Worm (Caenorhabditis elegans) whole organism, late embryonic: ENCODE data around the gene F20B10.3.
A peak's percentile ranks its signal among the peaks of the same experiment; 100 is the strongest.

Experiments used
- C08G9.2 ChIP-seq: sonication (generic microtip); optimal IDR thresholded peaks from 2 replicates; lab custom pipeline; 2016; ENCODE audit warnings: mild to moderate bottlenecking, missing genetic modification characterization, moderate library complexity, missing compliant biosample characterization
- F13H6.1 ChIP-seq: sonication (generic microtip); optimal IDR thresholded peaks from 2 replicates; lab custom pipeline; 2016; ENCODE audit warnings: missing genetic modification characterization, missing compliant biosample characterization
- K02D7.2 ChIP-seq: sonication (generic microtip); optimal IDR thresholded peaks from 2 replicates; lab custom pipeline; 2017; ENCODE audit warnings: mild to moderate bottlenecking, missing genetic modification characterization, missing compliant biosample characterization
- K09A11.1 ChIP-seq: sonication (generic microtip); optimal IDR thresholded peaks from 2 replicates; lab custom pipeline; 2017; ENCODE audit warnings: antibody characterized with exemption, mild to moderate bottlenecking, missing genetic modification characterization, missing compliant biosample characterization; ENCODE audit not compliant: insufficient read depth
- T23F11.4 ChIP-seq: fragments of 200-800 bp; sonication (Bioruptor generic); optimal IDR thresholded peaks from 2 replicates; lab custom pipeline; 2018; ENCODE audit warnings: mild to moderate bottlenecking, missing genetic modification characterization, missing compliant biosample characterization
- ahr-1 ChIP-seq: sonication (generic microtip); optimal IDR thresholded peaks from 2 replicates; lab custom pipeline; 2016; ENCODE audit warnings: missing genetic modification characterization, missing compliant biosample characterization
- ama-1 ChIP-seq: fragments of 150-350 bp; optimal IDR thresholded peaks from 2 replicates; lab custom pipeline; 2014
- ceh-14 ChIP-seq: sonication (generic microtip); optimal IDR thresholded peaks from 2 replicates; lab custom pipeline; 2016; ENCODE audit warnings: missing genotype, missing genetic modification characterization, missing compliant biosample characterization
- ceh-18 ChIP-seq: sonication (generic microtip); optimal IDR thresholded peaks from 2 replicates; lab custom pipeline; 2016; ENCODE audit warnings: missing genetic modification characterization, missing compliant biosample characterization
- ceh-45 ChIP-seq: fragments of 200-800 bp; sonication (Bioruptor generic); IDR thresholded peaks from 2 replicates; pipeline ENCODE4 v1.3.6; 2022; ENCODE audit warnings: missing genetic modification reagents, missing genetic modification characterization, missing compliant biosample characterization
- ceh-48 ChIP-seq: sonication (generic microtip); optimal IDR thresholded peaks from 2 replicates; lab custom pipeline; 2016; ENCODE audit warnings: missing genetic modification characterization, inconsistent platforms, missing compliant biosample characterization
- che-1 ChIP-seq: sonication (generic microtip); optimal IDR thresholded peaks from 2 replicates; lab custom pipeline; 2016; ENCODE audit warnings: mild to moderate bottlenecking, missing genetic modification characterization, missing compliant biosample characterization
- dmd-4 ChIP-seq: sonication (generic microtip); optimal IDR thresholded peaks from 2 replicates; lab custom pipeline; 2016; ENCODE audit warnings: borderline replicate concordance, missing genetic modification characterization, missing compliant biosample characterization
- dve-1 ChIP-seq: sonication (generic microtip); optimal IDR thresholded peaks from 2 replicates; lab custom pipeline; 2017; ENCODE audit warnings: antibody characterized with exemption, mild to moderate bottlenecking, missing genetic modification characterization, missing compliant biosample characterization
- ets-4 ChIP-seq: sonication (generic microtip); optimal IDR thresholded peaks from 2 replicates; lab custom pipeline; 2016; ENCODE audit warnings: missing genetic modification characterization, missing compliant biosample characterization
- eyg-1 ChIP-seq: sonication (generic microtip); optimal IDR thresholded peaks from 2 replicates; lab custom pipeline; 2016; ENCODE audit warnings: missing genotype, missing genetic modification characterization, missing compliant biosample characterization
- fkh-10 ChIP-seq: fragments of 150-350 bp; optimal IDR thresholded peaks from 2 replicates; lab custom pipeline; 2014; ENCODE audit warnings: missing biosample characterization, missing genetic modification reagents, missing genetic modification characterization
- fkh-6 ChIP-seq: sonication (generic microtip); optimal IDR thresholded peaks from 2 replicates; lab custom pipeline; 2016; ENCODE audit warnings: missing genetic modification characterization, missing compliant biosample characterization
- hlh-13 ChIP-seq: fragments of 200-800 bp; sonication (Bioruptor generic); optimal IDR thresholded peaks from 2 replicates; lab custom pipeline; 2018; ENCODE audit warnings: mild to moderate bottlenecking, missing genetic modification characterization, missing compliant biosample characterization
- hlh-15 ChIP-seq: sonication (generic microtip); optimal IDR thresholded peaks from 2 replicates; lab custom pipeline; 2016; ENCODE audit warnings: missing genetic modification characterization, missing compliant biosample characterization
- lim-6 ChIP-seq: sonication (generic microtip); optimal IDR thresholded peaks from 2 replicates; lab custom pipeline; 2016; ENCODE audit warnings: missing genetic modification characterization, missing compliant biosample characterization
- mec-3 ChIP-seq: sonication (generic microtip); optimal IDR thresholded peaks from 2 replicates; lab custom pipeline; 2016; ENCODE audit warnings: borderline replicate concordance, missing genetic modification characterization, missing compliant biosample characterization
- nfya-1 ChIP-seq: sonication (generic microtip); optimal IDR thresholded peaks from 2 replicates; lab custom pipeline; 2017; ENCODE audit warnings: missing genetic modification characterization, mild to moderate bottlenecking, missing compliant biosample characterization, antibody characterized with exemption, moderate library complexity
- npax-4 ChIP-seq: sonication (generic microtip); optimal IDR thresholded peaks from 2 replicates; lab custom pipeline; 2016; ENCODE audit warnings: missing genetic modification characterization, missing compliant biosample characterization
- odd-2 ChIP-seq: sonication (generic microtip); optimal IDR thresholded peaks from 2 replicates; lab custom pipeline; 2017; ENCODE audit warnings: antibody characterized with exemption, mild to moderate bottlenecking, missing genetic modification characterization, missing compliant biosample characterization
- pros-1 ChIP-seq: fragments of 150-350 bp; optimal IDR thresholded peaks from 2 replicates; lab custom pipeline; 2014; ENCODE audit warnings: missing biosample characterization, missing genetic modification reagents, missing genetic modification characterization
- rnt-1 ChIP-seq: sonication (generic microtip); optimal IDR thresholded peaks from 2 replicates; lab custom pipeline; 2016; ENCODE audit warnings: missing genetic modification characterization, missing compliant biosample characterization
- sox-2 ChIP-seq: fragments of 200-800 bp; sonication (Bioruptor generic); IDR thresholded peaks from 2 replicates; pipeline ENCODE4 v1.3.6; 2022; ENCODE audit warnings: missing genetic modification reagents, missing genetic modification characterization, missing compliant biosample characterization
- syd-9 ChIP-seq: sonication (generic microtip); optimal IDR thresholded peaks from 2 replicates; lab custom pipeline; 2016; ENCODE audit warnings: mild to moderate bottlenecking, missing genetic modification characterization, moderate library complexity, missing compliant biosample characterization
- tbx-7 ChIP-seq: sonication (generic microtip); optimal IDR thresholded peaks from 2 replicates; lab custom pipeline; 2016; ENCODE audit warnings: missing genotype, missing genetic modification characterization, missing compliant biosample characterization
- ttx-3 ChIP-seq: sonication (generic microtip); optimal IDR thresholded peaks from 2 replicates; lab custom pipeline; 2016; ENCODE audit warnings: missing genetic modification reagents, missing genetic modification characterization, missing compliant biosample characterization
- unc-3 ChIP-seq, 2 experiments: fragments of 200-800 bp in 1 of 2; sonication (Bioruptor generic) in 1 of 2; sonication (generic microtip) in 1 of 2; conservative IDR thresholded peaks in 1 of 2; optimal IDR thresholded peaks in 1 of 2; 2 replicates each; pipeline versions ENCODE4 v1.3.6 to Lab custom; 2016 to 2022; ENCODE audit warnings: missing compliant biosample characterization in 2 of 2, missing genetic modification characterization in 2 of 2, missing genetic modification reagents in 1 of 2
- unc-55 ChIP-seq: sonication (generic microtip); optimal IDR thresholded peaks from 2 replicates; lab custom pipeline; 2017; ENCODE audit warnings: missing biosample characterization, missing genetic modification reagents, missing genetic modification characterization
- unc-86 ChIP-seq: sonication (generic microtip); optimal IDR thresholded peaks from 2 replicates; lab custom pipeline; 2016; ENCODE audit warnings: missing genetic modification characterization, missing compliant biosample characterization

The F20B10.3 gene

ce11 chrIV:12208984-12209676, 41.1 kb downstream of the F20B10.3 start, which contains the start of the genes marb-1 and F35G2.3:
Gene marb-1 (minus strand): TSS chrIV:12209010.
Gene F35G2.3 (plus strand): TSS chrIV:12209626.
- no peak for TF ChIP-seq unc-3 (GFP tag; conservative IDR thresholded peaks at IDR 0.05; lab: Robert Waterston, UW)
- no peak for TF ChIP-seq unc-3 (tag; optimal IDR thresholded peaks at IDR 0.05; lab: Kevin White, UChicago)
- no peak for TF ChIP-seq pros-1 (tag; lab: Kevin White, UChicago)
- TF ChIP-seq ceh-45 (GFP tag; lab: Robert Waterston, UW), result no peak

- TF ChIP-seq lim-6 (no peak), nfya-1 (tag; lab: Kevin White, UChicago) (no peak), ets-4 (tag; lab: Kevin White, UChicago) (no peak), syd-9 (no peak)
Observed at ce11 chrIV:12211292-12211691, 43.2 kb downstream of the F20B10.3 start.

- TF ChIP-seq lim-6 (no peak), rnt-1 (no peak), C08G9.2 (tag; lab: Kevin White, UChicago) (no peak), unc-55 (GFP tag; lab: Kevin White, UChicago) (no peak), K02D7.2 (tag; lab: Kevin White, UChicago) (no peak), unc-86 (no peak), ceh-48 (tag; lab: Kevin White, UChicago) (no peak), odd-2 (no peak), che-1 (no peak), npax-4 (tag; lab: Kevin White, UChicago) (no peak), ceh-45 (GFP tag; lab: Robert Waterston, UW) (no peak), fkh-10 (no peak), hlh-15 (tag; lab: Kevin White, UChicago) (no peak), T23F11.4 (GFP tag; lab: Kevin White, UChicago) (no peak), mec-3 (no peak), ceh-14 (tag; lab: Kevin White, UChicago) (no peak), tbx-7 (tag; lab: Kevin White, UChicago) (no peak), dve-1 (tag; lab: Kevin White, UChicago) (no peak)
Observed at ce11 chrIV:12212814-12213213, 44.8 kb downstream of the F20B10.3 start.

DNA sequence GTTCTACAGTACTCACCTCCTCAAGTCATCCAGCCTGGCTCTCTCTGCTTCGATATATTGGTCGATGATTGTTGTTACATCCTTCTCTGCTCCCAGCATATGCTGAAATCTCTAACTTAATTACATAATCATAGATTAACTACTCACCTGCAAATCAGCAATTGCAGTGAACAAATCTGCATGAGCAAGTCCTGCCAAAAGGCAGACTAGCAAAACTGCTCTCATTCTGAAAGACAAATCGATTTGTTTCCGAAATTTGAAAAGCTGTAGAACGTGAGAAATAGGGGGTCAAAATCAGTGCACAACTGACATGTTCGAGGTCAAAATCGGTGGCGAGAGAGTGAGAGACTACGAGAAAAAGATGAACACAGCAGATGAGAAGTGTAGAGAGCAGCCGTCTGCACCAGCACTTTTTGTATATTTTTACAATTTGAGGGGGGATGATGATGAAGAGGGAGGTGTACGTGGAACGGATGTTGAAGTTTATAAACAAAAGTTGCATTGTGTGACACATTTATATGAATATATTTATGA, 47.8 kb downstream of the F20B10.3 start, which contains the start of gene phy-2:
Gene phy-2 (minus strand): TSS at position 226 of the 534 bp plus-strand sequence.
- TF ChIP-seq fkh-6 (no peak), ama-1 (lab: Kevin White, UChicago) (no peak), unc-55 (GFP tag; lab: Kevin White, UChicago) (peak; percentile 2), sox-2 (no peak), eyg-1 (no peak), fkh-10 (no peak), ahr-1 (tag; lab: Kevin White, UChicago) (no peak), hlh-13 (GFP tag; lab: Kevin White, UChicago) (no peak), syd-9 (no peak), ceh-18 (tag; lab: Kevin White, UChicago) (no peak), ttx-3 (no peak), ceh-45 (GFP tag; lab: Robert Waterston, UW) (no peak), tbx-7 (tag; lab: Kevin White, UChicago) (no peak), unc-3 (GFP tag; conservative IDR thresholded peaks at IDR 0.05; lab: Robert Waterston, UW) (0 out of 2 replicates have a peak, but pooled peaks have one; percentile 10), unc-3 (tag; optimal IDR thresholded peaks at IDR 0.05; lab: Kevin White, UChicago) (no peak), F13H6.1 (no peak), dmd-4 (tag; lab: Kevin White, UChicago) (no peak), K09A11.1 (tag; lab: Kevin White, UChicago) (no peak)
